Worm (Caenorhabditis elegans): ENCODE measurements around the gene C04C11.1.

DNA sequence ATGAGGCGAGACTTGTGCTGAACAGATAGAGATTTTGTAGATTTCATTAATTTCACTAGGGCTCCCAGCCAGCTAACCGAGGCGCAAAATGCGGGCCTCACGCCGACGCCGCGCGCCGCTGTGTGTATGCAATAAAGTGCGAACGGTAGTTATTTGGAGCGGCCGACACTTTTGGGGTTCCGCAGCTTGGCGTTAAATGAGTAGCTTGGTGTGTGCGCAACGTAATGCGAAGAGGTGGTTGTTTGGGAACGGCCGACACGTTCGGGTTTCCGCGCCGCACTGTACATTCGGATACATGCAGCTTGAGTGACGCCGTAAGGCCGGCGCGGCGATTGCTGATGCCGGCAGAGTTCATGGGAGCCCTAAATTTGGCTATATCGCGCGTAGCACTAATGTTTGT, 12.3 kb upstream of the C04C11.1 start:
- TF ChIP-seq nhr-237 (tag; optimal IDR thresholded peaks at IDR 0.05) (no peak), zag-1 (tag; optimal IDR thresholded peaks at IDR 0.05) (no peak), sma-9 (GFP tag; optimal IDR thresholded peaks at IDR 0.05) (no peak), sma-9 (tag; optimal IDR thresholded peaks at IDR 0.05) (no peak), blmp-1 (tag; optimal IDR thresholded peaks at IDR 0.05; ENCODE audit: insufficient read depth) (no peak)
